Fruit fly (Drosophila melanogaster) Kc167 (cell line): ENCODE data around the gene CG44088.

Source experiments
- Myc ChIP-seq: fragments of >200 bp; optimal IDR thresholded peaks from 2 replicates; lab custom pipeline; 2017; ENCODE audit warnings: missing external identifiers
- Sin3A ChIP-seq: fragments of >200 bp; optimal IDR thresholded peaks from 2 replicates; lab custom pipeline; 2018; ENCODE audit warnings: missing external identifiers
- h ChIP-seq: fragments of >200 bp; optimal IDR thresholded peaks from 3 replicates; lab custom pipeline; 2018; ENCODE audit warnings: missing external identifiers
- insv ChIP-seq: fragments of >200 bp; optimal IDR thresholded peaks from 3 replicates; lab custom pipeline; 2018; ENCODE audit warnings: missing external identifiers
- psq ChIP-seq: fragments of >200 bp; optimal IDR thresholded peaks from 2 replicates; lab custom pipeline; 2017; ENCODE audit warnings: missing external identifiers
- ttk ChIP-seq: sonication (Bioruptor generic); optimal IDR thresholded peaks from 2 replicates; lab custom pipeline; 2017; ENCODE audit warnings: missing external identifiers

- TF ChIP-seq Myc (lab: Kevin White, UChicago), result no peak
- TF ChIP-seq Sin3A (lab: Kevin White, UChicago), result no peak
- no peak for TF ChIP-seq h
- TF ChIP-seq ttk (lab: Kevin White, UChicago), result no peak
- no peak for TF ChIP-seq psq (lab: Kevin White, UChicago)
- no peak for TF ChIP-seq insv (lab: Kevin White, UChicago)
Observed at dm6 chr3R:4748888-4749717, 25.8 kb downstream of the CG44088 start, which contains the start of gene tacc.
